Fruit fly (Drosophila melanogaster) whole organism, embryonic: ENCODE results near the gene CG3457.

Experiments used
- Bteb2 ChIP-seq: fragments of 200-800 bp; sonication (Bioruptor generic); optimal IDR thresholded peaks from 2 replicates; lab custom pipeline; 2016; ENCODE audit warnings: missing biosample characterization, missing genetic modification characterization
- CG10267 ChIP-seq: fragments of 200-800 bp; sonication (Bioruptor generic); optimal IDR thresholded peaks from 2 replicates; lab custom pipeline; 2018; ENCODE audit warnings: missing biosample characterization, mild to moderate bottlenecking, missing genetic modification characterization, moderate library complexity
- CG11398 ChIP-seq: fragments of 200-800 bp; sonication (Bioruptor generic); optimal IDR thresholded peaks from 2 replicates; lab custom pipeline; 2016; ENCODE audit warnings: missing biosample characterization, missing genetic modification characterization
- CG12104 ChIP-seq: fragments of 200-800 bp; sonication (Bioruptor generic); optimal IDR thresholded peaks from 3 replicates; lab custom pipeline; 2016; ENCODE audit warnings: missing biosample characterization, missing genetic modification characterization
- CG12744 ChIP-seq: fragments of 200-800 bp; sonication (Bioruptor generic); optimal IDR thresholded peaks from 2 replicates; lab custom pipeline; 2016; ENCODE audit warnings: missing biosample characterization, missing genetic modification characterization
- CG15601 ChIP-seq: fragments of 200-800 bp; sonication (Bioruptor generic); optimal IDR thresholded peaks from 3 replicates; lab custom pipeline; 2019; ENCODE audit warnings: missing biosample characterization, mild to moderate bottlenecking, missing genetic modification characterization, moderate library complexity
- CG16813 ChIP-seq: fragments of 200-800 bp; sonication (Bioruptor generic); IDR thresholded peaks from 3 replicates; pipeline ENCODE4 v1.3.6; 2022; ENCODE audit warnings: missing biosample characterization, missing genetic modification characterization; ENCODE audit not compliant: partially characterized antibody
- CG17568 ChIP-seq: fragments of 200-800 bp; sonication (Bioruptor generic); optimal IDR thresholded peaks from 2 replicates; lab custom pipeline; 2018; ENCODE audit warnings: missing biosample characterization, mild to moderate bottlenecking, missing genetic modification characterization, moderate library complexity
- CG17912 ChIP-seq: fragments of 200-800 bp; sonication (Bioruptor generic); optimal IDR thresholded peaks from 2 replicates; lab custom pipeline; 2018; ENCODE audit warnings: missing biosample characterization, mild to moderate bottlenecking, missing genetic modification characterization
- CG30020 ChIP-seq: fragments of 200-800 bp; optimal IDR thresholded peaks from 2 replicates; lab custom pipeline; 2019; ENCODE audit warnings: missing biosample characterization, mild to moderate bottlenecking, missing genetic modification characterization, moderate library complexity
- CG32767 ChIP-seq: fragments of 200-800 bp; sonication (Bioruptor generic); IDR thresholded peaks from 2 replicates; pipeline ENCODE4 v1.3.6; 2022; ENCODE audit warnings: missing biosample characterization, missing genetic modification characterization
- CG3407 ChIP-seq: fragments of 200-800 bp; sonication (Bioruptor generic); optimal IDR thresholded peaks from 2 replicates; lab custom pipeline; 2018; ENCODE audit warnings: missing biosample characterization, mild to moderate bottlenecking, missing genetic modification characterization
- CG34376 ChIP-seq: fragments of 200-800 bp; sonication (Bioruptor generic); optimal IDR thresholded peaks from 2 replicates; lab custom pipeline; 2018; ENCODE audit warnings: missing biosample characterization, mild to moderate bottlenecking, missing genetic modification characterization
- CG4404 ChIP-seq: fragments of 200-800 bp; sonication (Bioruptor generic); IDR thresholded peaks from 2 replicates; pipeline ENCODE4 v1.3.6; 2022; ENCODE audit warnings: missing biosample characterization, missing genetic modification characterization
- CG7271 ChIP-seq: fragments of 200-800 bp; sonication (Bioruptor generic); optimal IDR thresholded peaks from 2 replicates; lab custom pipeline; 2018; ENCODE audit warnings: missing biosample characterization, mild to moderate bottlenecking, missing genetic modification characterization, moderate library complexity
- CG7372 ChIP-seq: fragments of 200-800 bp; sonication (Bioruptor generic); IDR thresholded peaks from 2 replicates; pipeline ENCODE4 v1.3.6; 2022; ENCODE audit warnings: missing biosample characterization, missing genetic modification characterization
- CG8478 ChIP-seq: fragments of >200 bp; optimal IDR thresholded peaks from 2 replicates; lab custom pipeline; 2018
- CTCF ChIP-seq: fragments of 200-800 bp; sonication (Bioruptor generic); optimal IDR thresholded peaks from 2 replicates; lab custom pipeline; 2017; ENCODE audit warnings: missing biosample characterization, mild to moderate bottlenecking, missing genetic modification characterization, moderate library complexity
- CrebB ChIP-seq: fragments of 200-800 bp; sonication (Bioruptor generic); optimal IDR thresholded peaks from 3 replicates; lab custom pipeline; 2018; ENCODE audit warnings: missing biosample characterization, mild to moderate bottlenecking, missing genetic modification characterization
- Dfd ChIP-seq, 2 experiments: fragments of >200 bp; optimal IDR thresholded peaks; 2 replicates each; lab custom pipeline; 2017; ENCODE audit warnings: missing biosample characterization in 2 of 2, missing genetic modification characterization in 2 of 2
- Dip2 ChIP-seq: fragments of 200-800 bp; sonication (Bioruptor generic); IDR thresholded peaks from 2 replicates; pipeline ENCODE4 v1.3.6; 2022; ENCODE audit warnings: missing biosample characterization, missing genetic modification characterization
- Eip74EF ChIP-seq, 2 experiments: fragments of 200-800 bp in 1 of 2; fragments of >200 bp in 1 of 2; sonication (Bioruptor generic) in 1 of 2; optimal IDR thresholded peaks; 2 replicates each; lab custom pipeline; 2017 to 2019; ENCODE audit warnings: missing biosample characterization in 2 of 2, missing genetic modification characterization in 2 of 2, mild to moderate bottlenecking in 1 of 2, moderate library complexity in 1 of 2
- Ets97D ChIP-seq: fragments of 200-800 bp; sonication (Bioruptor generic); optimal IDR thresholded peaks from 3 replicates; lab custom pipeline; 2016; ENCODE audit warnings: missing biosample characterization, missing genetic modification characterization
- Fer3 ChIP-seq: fragments of 200-800 bp; sonication (Bioruptor generic); optimal IDR thresholded peaks from 2 replicates; lab custom pipeline; 2018; ENCODE audit warnings: missing biosample characterization, mild to moderate bottlenecking, missing genetic modification characterization, moderate library complexity
- Hmr ChIP-seq: fragments of 200-800 bp; sonication (Bioruptor generic); optimal IDR thresholded peaks from 3 replicates; lab custom pipeline; 2017; ENCODE audit warnings: mild to moderate bottlenecking, missing biosample characterization, missing genetic modification reagents, missing genetic modification characterization
- Hr3 ChIP-seq: fragments of 200-800 bp; sonication (Bioruptor generic); optimal IDR thresholded peaks from 3 replicates; lab custom pipeline; 2016; ENCODE audit warnings: missing biosample characterization, missing genetic modification characterization
- Oli ChIP-seq: fragments of 200-800 bp; sonication (Bioruptor generic); optimal IDR thresholded peaks from 2 replicates; lab custom pipeline; 2018; ENCODE audit warnings: missing biosample characterization, mild to moderate bottlenecking, missing genetic modification characterization, moderate library complexity
- Six4 ChIP-seq: fragments of 200-800 bp; sonication (Bioruptor generic); optimal IDR thresholded peaks from 2 replicates; lab custom pipeline; 2016; ENCODE audit warnings: missing biosample characterization, missing genetic modification characterization
- Sry-δ ChIP-seq: fragments of 200-800 bp; sonication (Bioruptor generic); optimal IDR thresholded peaks from 2 replicates; lab custom pipeline; 2016; ENCODE audit warnings: missing biosample characterization, missing genetic modification characterization
- Taf1 ChIP-seq: fragments of 200-800 bp; sonication (Bioruptor generic); IDR thresholded peaks from 2 replicates; pipeline ENCODE4 v1.3.6; 2022; ENCODE audit warnings: missing biosample characterization, missing genetic modification characterization
- ac ChIP-seq: fragments of 200-800 bp; sonication (Bioruptor generic); optimal IDR thresholded peaks from 3 replicates; lab custom pipeline; 2017; ENCODE audit warnings: missing biosample characterization, mild to moderate bottlenecking, missing genetic modification characterization
- al ChIP-seq: fragments of 200-800 bp; sonication (Bioruptor generic); IDR thresholded peaks from 2 replicates; pipeline ENCODE4 v1.3.6; 2022; ENCODE audit warnings: missing biosample characterization, missing genetic modification characterization
- aop ChIP-seq: fragments of 200-800 bp; sonication (Bioruptor generic); IDR thresholded peaks from 2 replicates; pipeline ENCODE4 v1.3.6; 2022; ENCODE audit warnings: missing biosample characterization, missing genetic modification characterization
- bsh ChIP-seq, 2 experiments: fragments of 200-800 bp; sonication (Bioruptor generic); optimal IDR thresholded peaks; 2 replicates each; lab custom pipeline; 2017 to 2018; ENCODE audit warnings: mild to moderate bottlenecking in 2 of 2, missing biosample characterization in 2 of 2, missing genetic modification characterization in 2 of 2, moderate library complexity in 1 of 2
- btn ChIP-seq: fragments of 200-800 bp; sonication (Bioruptor generic); optimal IDR thresholded peaks from 2 replicates; lab custom pipeline; 2016; ENCODE audit warnings: missing biosample characterization, missing genetic modification characterization
- caup ChIP-seq: fragments of 200-800 bp; sonication (Bioruptor generic); optimal IDR thresholded peaks from 3 replicates; lab custom pipeline; 2017; ENCODE audit warnings: missing biosample characterization, mild to moderate bottlenecking, missing genetic modification characterization, moderate library complexity; ENCODE audit not compliant: severe bottlenecking
- ci ChIP-seq: fragments of 200-800 bp; sonication (Bioruptor generic); IDR thresholded peaks from 3 replicates; pipeline ENCODE4 v1.3.6; 2022; ENCODE audit warnings: missing biosample characterization, missing genetic modification characterization
- dan ChIP-seq: fragments of 200-800 bp; sonication (Bioruptor generic); IDR thresholded peaks from 2 replicates; pipeline ENCODE4 v1.3.6; 2022; ENCODE audit warnings: missing biosample characterization, missing genetic modification characterization
- dm ChIP-seq: fragments of 200-800 bp; sonication (Bioruptor generic); optimal IDR thresholded peaks from 3 replicates; lab custom pipeline; 2016; ENCODE audit warnings: missing biosample characterization, missing genetic modification characterization
- exex ChIP-seq: fragments of 200-800 bp; sonication (Bioruptor generic); optimal IDR thresholded peaks from 4 replicates; lab custom pipeline; 2018; ENCODE audit warnings: missing biosample characterization, mild to moderate bottlenecking, missing genetic modification characterization, moderate library complexity
- eyg ChIP-seq: fragments of 200-800 bp; sonication (Bioruptor generic); optimal IDR thresholded peaks from 3 replicates; lab custom pipeline; 2016; ENCODE audit warnings: missing biosample characterization, missing genetic modification characterization
- gsb-n ChIP-seq: fragments of 200-800 bp; sonication (Bioruptor generic); optimal IDR thresholded peaks from 3 replicates; lab custom pipeline; 2018; ENCODE audit warnings: missing biosample characterization, mild to moderate bottlenecking, missing genetic modification characterization
- jing ChIP-seq: fragments of 200-800 bp; sonication (Bioruptor generic); optimal IDR thresholded peaks from 2 replicates; lab custom pipeline; 2018; ENCODE audit warnings: missing biosample characterization, mild to moderate bottlenecking, missing genetic modification characterization
- lola ChIP-seq, 3 experiments: fragments of >200 bp in 2 of 3; fragments of 200-800 bp in 1 of 3; sonication (Bioruptor generic) in 1 of 3; optimal IDR thresholded peaks; 2 replicates each; lab custom pipeline; 2017 to 2019; ENCODE audit warnings: missing biosample characterization in 3 of 3, missing genetic modification characterization in 3 of 3, mild to moderate bottlenecking in 1 of 3, moderate library complexity in 1 of 3
- lov ChIP-seq, 2 experiments: fragments of 200-800 bp in 1 of 2; fragments of >200 bp in 1 of 2; sonication (Bioruptor generic) in 1 of 2; IDR thresholded peaks in 1 of 2; optimal IDR thresholded peaks in 1 of 2; 2 replicates in 1 of 2; 3 replicates in 1 of 2; pipeline versions ENCODE4 v1.3.6 to Lab custom; 2017 to 2022; ENCODE audit warnings: missing biosample characterization in 1 of 2, missing genetic modification characterization in 1 of 2
- nmo ChIP-seq: fragments of 200-800 bp; sonication (Bioruptor generic); optimal IDR thresholded peaks from 2 replicates; lab custom pipeline; 2018; ENCODE audit warnings: missing biosample characterization, mild to moderate bottlenecking, missing genetic modification characterization, moderate library complexity
- pfk ChIP-seq: fragments of 200-800 bp; sonication (Bioruptor generic); optimal IDR thresholded peaks from 2 replicates; lab custom pipeline; 2018; ENCODE audit warnings: missing biosample characterization, mild to moderate bottlenecking, missing genetic modification characterization, moderate library complexity
- pita ChIP-seq: fragments of 200-800 bp; sonication (Bioruptor generic); optimal IDR thresholded peaks from 2 replicates; lab custom pipeline; 2017; ENCODE audit warnings: missing biosample characterization, mild to moderate bottlenecking, missing genetic modification characterization
- sima ChIP-seq: fragments of 200-800 bp; sonication (Bioruptor generic); optimal IDR thresholded peaks from 2 replicates; lab custom pipeline; 2016; ENCODE audit warnings: missing biosample characterization, missing genetic modification characterization
- sob ChIP-seq: fragments of 200-800 bp; sonication (Bioruptor generic); IDR thresholded peaks from 2 replicates; pipeline ENCODE4 v1.3.6; 2022; ENCODE audit warnings: missing biosample characterization, missing genetic modification characterization
- sug ChIP-seq: fragments of 200-800 bp; optimal IDR thresholded peaks from 2 replicates; lab custom pipeline; 2019; ENCODE audit warnings: missing biosample characterization, mild to moderate bottlenecking, missing genetic modification characterization, moderate library complexity
- tin ChIP-seq: fragments of 200-800 bp; sonication (Bioruptor generic); optimal IDR thresholded peaks from 3 replicates; lab custom pipeline; 2016; ENCODE audit warnings: missing biosample characterization, missing genetic modification characterization

CG3457 gene

dm6 chrX:2161020-2161419, 26.6 kb upstream of the CG3457 start (continued):
- TF ChIP-seq exex (tag; lab: Kevin White, UChicago) (peak; percentile 70), al (GFP tag; lab: Robert Waterston, UW) (no peak), CG17568 (GFP tag; lab: Kevin White, UChicago) (no peak), CTCF (GFP tag; lab: Kevin White, UChicago) (no peak), Eip74EF (GFP tag; optimal IDR thresholded peaks at IDR 0.05; lab: Kevin White, UChicago) (no peak), sima (GFP tag; lab: Kevin White, UChicago) (no peak), CG7372 (GFP tag; lab: Robert Waterston, UW) (no peak), gsb-n (tag; lab: Kevin White, UChicago) (no peak), tin (GFP tag; lab: Kevin White, UChicago) (no peak), CG17912 (GFP tag; lab: Kevin White, UChicago) (no peak), lov (optimal IDR thresholded peaks at IDR 0.05; lab: Kevin White, UChicago) (no peak), lov (GFP tag; IDR thresholded peaks at IDR 0.05; lab: Robert Waterston, UW) (no peak), Taf1 (GFP tag; lab: Robert Waterston, UW) (no peak), sob (GFP tag; lab: Robert Waterston, UW) (no peak), CG12744 (GFP tag; lab: Kevin White, UChicago) (no peak), CG7271 (tag; lab: Kevin White, UChicago) (no peak), CG15601 (no peak), bsh (GFP tag; optimal IDR thresholded peaks at IDR 0.05; lab: Kevin White, UChicago) (no peak), Hmr (GFP tag; lab: Kevin White, UChicago) (peak; percentile 44), ac (no peak), Hr3 (GFP tag; lab: Kevin White, UChicago) (no peak), Bteb2 (no peak), Dfd (GFP tag; optimal IDR thresholded peaks at IDR 0.05; lab: Kevin White, UChicago) (no peak), btn (GFP tag; lab: Kevin White, UChicago) (no peak), CrebB (tag; lab: Kevin White, UChicago) (no peak), CG3407 (no peak), Six4 (GFP tag; lab: Kevin White, UChicago) (no peak), CG34376 (GFP tag; lab: Kevin White, UChicago) (peak; percentile 63), CG32767 (GFP tag; lab: Robert Waterston, UW) (no peak), dm (GFP tag; lab: Kevin White, UChicago) (no peak), Sry-δ (no peak), CG4404 (no peak), sug (tag; lab: Kevin White, UChicago) (peak; percentile 82), CG16813 (GFP tag; lab: Robert Waterston, UW) (no peak), CG30020 (tag; lab: Kevin White, UChicago) (no peak), CG10267 (tag; lab: Kevin White, UChicago) (no peak), lola (GFP tag; optimal IDR thresholded peaks at IDR 0.05; lab: Kevin White, UChicago) (no peak), dan (GFP tag; lab: Robert Waterston, UW) (no peak), CG12104 (no peak), nmo (GFP tag; lab: Kevin White, UChicago) (no peak), ci (GFP tag; lab: Robert Waterston, UW) (0 out of 3 replicates have a peak, but pooled peaks have one; percentile 19), Ets97D (GFP tag; lab: Kevin White, UChicago) (no peak), caup (GFP tag; lab: Kevin White, UChicago) (no peak), Dip2 (GFP tag; lab: Robert Waterston, UW) (no peak), CG11398 (GFP tag; lab: Kevin White, UChicago) (no peak), Fer3 (tag; lab: Kevin White, UChicago) (peak; percentile 23), jing (GFP tag; lab: Kevin White, UChicago) (no peak), aop (GFP tag; lab: Robert Waterston, UW) (no peak), pita (no peak), Oli (tag; lab: Kevin White, UChicago) (no peak), pfk (GFP tag; lab: Kevin White, UChicago) (no peak), eyg (GFP tag; lab: Kevin White, UChicago) (no peak), CG8478 (lab: Kevin White, UChicago) (no peak)
